Worm (Caenorhabditis elegans) whole organism, L4 larva: ENCODE results near the gene ZK632.12.
A peak's percentile ranks its signal among the peaks of the same experiment; 100 is the strongest.

Source experiments
- D1046.2 ChIP-seq: fragments of 200-800 bp; sonication (Bioruptor generic); IDR thresholded peaks from 2 replicates; pipeline ENCODE4 v1.3.6; 2022; ENCODE audit warnings: missing genetic modification characterization, missing compliant biosample characterization
- F10B5.3 ChIP-seq: sonication (generic microtip); optimal IDR thresholded peaks from 2 replicates; lab custom pipeline; 2016; ENCODE audit warnings: mild to moderate bottlenecking, missing genetic modification characterization, missing compliant biosample characterization
- F26F4.8 ChIP-seq: fragments of 200-800 bp; sonication (Bioruptor generic); conservative IDR thresholded peaks from 2 replicates; pipeline ENCODE4 v1.3.6; 2022; ENCODE audit warnings: missing genetic modification characterization, missing compliant biosample characterization
- Y105C5A.15 ChIP-seq: fragments of 200-800 bp; sonication (Bioruptor generic); IDR thresholded peaks from 2 replicates; pipeline ENCODE4 v1.3.6; 2022; ENCODE audit warnings: missing genetic modification characterization, missing compliant biosample characterization
- Y5F2A.4 ChIP-seq: fragments of 200-800 bp; sonication (Bioruptor generic); optimal IDR thresholded peaks from 2 replicates; lab custom pipeline; 2018; ENCODE audit warnings: mild to moderate bottlenecking, missing genetic modification characterization, missing compliant biosample characterization
- aha-1 ChIP-seq: fragments of 150-350 bp; peaks from one replicate; lab custom pipeline; 2014; ENCODE audit warnings: missing biosample characterization, missing genetic modification characterization
- ama-1 ChIP-seq: fragments of 150-350 bp; optimal IDR thresholded peaks from 2 replicates; lab custom pipeline; 2014; ENCODE audit warnings: inconsistent platforms, mixed read lengths
- ceh-20 ChIP-seq: fragments of 200-800 bp; sonication (Bioruptor generic); IDR thresholded peaks from 2 replicates; pipeline ENCODE4 v1.3.6; 2022; ENCODE audit warnings: missing genetic modification reagents, missing genetic modification characterization, missing compliant biosample characterization
- ceh-32 ChIP-seq: sonication (generic microtip); optimal IDR thresholded peaks from 2 replicates; lab custom pipeline; 2016; ENCODE audit warnings: mild to moderate bottlenecking, missing genetic modification characterization, missing compliant biosample characterization; ENCODE audit not compliant: poor library complexity
- ceh-62 ChIP-seq: sonication (generic microtip); optimal IDR thresholded peaks from 2 replicates; lab custom pipeline; 2017; ENCODE audit warnings: missing biosample characterization, missing genetic modification characterization
- daf-12 ChIP-seq: fragments of 150-350 bp; optimal IDR thresholded peaks from 2 replicates; lab custom pipeline; 2014; ENCODE audit warnings: missing biosample characterization, missing genetic modification reagents, missing genetic modification characterization
- daf-16 ChIP-seq, 3 experiments: sonication (generic microtip); optimal IDR thresholded peaks; 2 replicates each; lab custom pipeline; 2016 to 2017; ENCODE audit warnings: missing genetic modification characterization in 3 of 3, missing genetic modification reagents in 3 of 3, mild to moderate bottlenecking in 2 of 3, missing compliant biosample characterization in 2 of 3, missing biosample characterization in 1 of 3, moderate library complexity in 1 of 3
- daf-19 ChIP-seq: fragments of 200-800 bp; sonication (Bioruptor generic); conservative IDR thresholded peaks from 2 replicates; pipeline ENCODE4 v1.3.6; 2022; ENCODE audit warnings: missing genetic modification characterization, missing compliant biosample characterization
- daf-8 ChIP-seq: fragments of 200-800 bp; sonication (Bioruptor generic); IDR thresholded peaks from 2 replicates; pipeline ENCODE4 v1.3.6; 2022; ENCODE audit warnings: missing genetic modification characterization, missing compliant biosample characterization
- dve-1 ChIP-seq: sonication (generic microtip); optimal IDR thresholded peaks from 2 replicates; lab custom pipeline; 2017; ENCODE audit warnings: antibody characterized with exemption, mild to moderate bottlenecking, missing genetic modification characterization, missing compliant biosample characterization; ENCODE audit not compliant: insufficient read depth
- egl-27 ChIP-seq: sonication (generic microtip); optimal IDR thresholded peaks from 3 replicates; lab custom pipeline; 2017; ENCODE audit warnings: missing biosample characterization, missing genetic modification reagents, missing genetic modification characterization
- fos-1 ChIP-seq: fragments of 150-350 bp; optimal IDR thresholded peaks from 2 replicates; lab custom pipeline; 2014; ENCODE audit warnings: missing biosample characterization, missing genetic modification characterization
- hif-1 ChIP-seq, 2 experiments: sonication (generic microtip); optimal IDR thresholded peaks; 2 replicates each; lab custom pipeline; 2016 to 2017; ENCODE audit warnings: missing compliant biosample characterization in 2 of 2, missing genetic modification characterization in 2 of 2, missing genetic modification reagents in 2 of 2, missing genotype in 2 of 2, mild to moderate bottlenecking in 1 of 2
- hmg-1.1 ChIP-seq: fragments of 200-800 bp; sonication (Bioruptor generic); IDR thresholded peaks from 2 replicates; pipeline ENCODE4 v1.3.6; 2022; ENCODE audit warnings: missing genetic modification reagents, missing genetic modification characterization, missing compliant biosample characterization
- lim-7 ChIP-seq: fragments of 200-800 bp; sonication (Bioruptor generic); IDR thresholded peaks from 2 replicates; pipeline ENCODE4 v1.3.6; 2022; ENCODE audit warnings: missing genetic modification characterization, missing compliant biosample characterization
- lin-38 ChIP-seq: fragments of 200-800 bp; sonication (Bioruptor generic); IDR thresholded peaks from 2 replicates; pipeline ENCODE4 v1.3.6; 2022; ENCODE audit warnings: missing genetic modification reagents, missing genetic modification characterization, missing compliant biosample characterization
- lir-3 ChIP-seq: sonication (generic microtip); optimal IDR thresholded peaks from 2 replicates; lab custom pipeline; 2016; ENCODE audit warnings: mild to moderate bottlenecking, missing genetic modification characterization, missing compliant biosample characterization
- lsy-2 ChIP-seq, 2 experiments: fragments of 150-350 bp in 1 of 2; sonication (generic microtip) in 1 of 2; optimal IDR thresholded peaks; 2 replicates each; lab custom pipeline; 2014 to 2017; ENCODE audit warnings: missing biosample characterization in 2 of 2, missing genetic modification characterization in 2 of 2
- madf-5 ChIP-seq, 2 experiments: fragments of 200-800 bp; sonication (Bioruptor generic); IDR thresholded peaks; 2 replicates each; pipeline ENCODE4 v1.3.6; 2022; ENCODE audit warnings: missing compliant biosample characterization in 2 of 2, missing genetic modification characterization in 2 of 2
- mep-1 ChIP-seq: fragments of 150-350 bp; sonication (generic microtip); optimal IDR thresholded peaks from 3 replicates; lab custom pipeline; 2014; ENCODE audit warnings: missing biosample characterization, missing genetic modification characterization
- mes-2 ChIP-seq: sonication (generic microtip); optimal IDR thresholded peaks from 2 replicates; lab custom pipeline; 2016; ENCODE audit warnings: missing genotype, mild to moderate bottlenecking, missing genetic modification characterization, missing compliant biosample characterization; ENCODE audit not compliant: poor library complexity, severe bottlenecking
- nhr-102 ChIP-seq: sonication (generic microtip); optimal IDR thresholded peaks from 2 replicates; lab custom pipeline; 2016; ENCODE audit warnings: mild to moderate bottlenecking, missing genetic modification characterization, moderate library complexity, missing compliant biosample characterization
- nhr-111 ChIP-seq: fragments of 200-800 bp; sonication (Bioruptor generic); optimal IDR thresholded peaks from 2 replicates; lab custom pipeline; 2018; ENCODE audit warnings: mild to moderate bottlenecking, missing genetic modification characterization, missing compliant biosample characterization
- nhr-25 ChIP-seq: sonication (generic microtip); optimal IDR thresholded peaks from 2 replicates; lab custom pipeline; 2017; ENCODE audit warnings: missing genetic modification characterization, mild to moderate bottlenecking, missing compliant biosample characterization, antibody characterized with exemption, moderate library complexity, borderline replicate concordance; ENCODE audit not compliant: insufficient read depth
- nhr-41 ChIP-seq: fragments of 200-800 bp; sonication (Bioruptor generic); IDR thresholded peaks from 2 replicates; pipeline ENCODE4 v1.3.6; 2022; ENCODE audit warnings: missing genetic modification reagents, missing genetic modification characterization, missing compliant biosample characterization
- nhr-42 ChIP-seq: fragments of 200-800 bp; sonication (Bioruptor generic); IDR thresholded peaks from 2 replicates; pipeline ENCODE4 v1.3.6; 2022; ENCODE audit warnings: missing genetic modification characterization, missing compliant biosample characterization
- nhr-76 ChIP-seq: fragments of 150-350 bp; optimal IDR thresholded peaks from 2 replicates; lab custom pipeline; 2014; ENCODE audit warnings: missing biosample characterization, missing genetic modification characterization
- pha-4 ChIP-seq, 2 experiments: fragments of 150-350 bp in 1 of 2; fragments of 200-800 bp in 1 of 2; sonication (Bioruptor generic) in 1 of 2; IDR thresholded peaks in 1 of 2; optimal IDR thresholded peaks in 1 of 2; 2 replicates each; pipeline versions ENCODE4 v1.3.6 to Lab custom; 2014 to 2022; ENCODE audit warnings: missing genetic modification characterization in 2 of 2, missing genetic modification reagents in 2 of 2, missing biosample characterization in 1 of 2, missing compliant biosample characterization in 1 of 2
- pqm-1 ChIP-seq: sonication (generic microtip); optimal IDR thresholded peaks from 2 replicates; lab custom pipeline; 2017; ENCODE audit warnings: missing biosample characterization, missing genetic modification characterization
- saeg-2 ChIP-seq: fragments of 200-800 bp; sonication (Bioruptor generic); IDR thresholded peaks from 2 replicates; pipeline ENCODE4 v1.3.6; 2022; ENCODE audit warnings: missing genetic modification reagents, missing genetic modification characterization, missing compliant biosample characterization
- skn-1 ChIP-seq: fragments of 150-350 bp; optimal IDR thresholded peaks from 2 replicates; lab custom pipeline; 2014; ENCODE audit warnings: missing biosample characterization, missing genetic modification characterization
- spr-1 ChIP-seq: sonication (generic microtip); optimal IDR thresholded peaks from 2 replicates; lab custom pipeline; 2016; ENCODE audit warnings: mild to moderate bottlenecking, missing genetic modification characterization, missing compliant biosample characterization
- spr-3 ChIP-seq: fragments of 200-800 bp; sonication (Bioruptor generic); optimal IDR thresholded peaks from 2 replicates; lab custom pipeline; 2018; ENCODE audit warnings: mild to moderate bottlenecking, missing genetic modification characterization, missing compliant biosample characterization
- unc-130 ChIP-seq: sonication (generic microtip); optimal IDR thresholded peaks from 2 replicates; lab custom pipeline; 2016; ENCODE audit warnings: missing genetic modification reagents, missing genetic modification characterization, missing compliant biosample characterization
- vab-7 ChIP-seq: fragments of 200-800 bp; sonication (Bioruptor generic); IDR thresholded peaks from 2 replicates; pipeline ENCODE4 v1.3.6; 2022; ENCODE audit warnings: missing genetic modification reagents, missing genetic modification characterization, missing compliant biosample characterization
- zfp-2 ChIP-seq: sonication (generic microtip); optimal IDR thresholded peaks from 2 replicates; lab custom pipeline; 2016; ENCODE audit warnings: mild to moderate bottlenecking, missing genetic modification characterization, missing compliant biosample characterization
- zfp-3 ChIP-seq: fragments of 200-800 bp; sonication (Bioruptor generic); conservative IDR thresholded peaks from 2 replicates; pipeline ENCODE4 v1.3.6; 2022; ENCODE audit warnings: missing genetic modification reagents, missing genetic modification characterization, missing compliant biosample characterization

The ZK632.12 gene

ce11 chrIII:9782011-9782436, 48.6 kb upstream of the ZK632.12 start, which contains the start of gene vha-2 (continued):
- TF ChIP-seq ceh-62 (tag; lab: Kevin White, UChicago) (no peak), saeg-2 (GFP tag; lab: Robert Waterston, UW) (no peak), lim-7 (no peak), nhr-76 (tag; lab: Kevin White, UChicago) (no peak), fos-1 (tag; lab: Kevin White, UChicago) (no peak), madf-5 (GFP tag; IDR thresholded peaks at IDR 0.05; lab: Robert Waterston, UW) (0 out of 4 replicates have a peak, but pooled peaks of 1 of the 2 experiments have one; percentile 34), hmg-1.1 (GFP tag; lab: Robert Waterston, UW) (no peak)

- TF ChIP-seq D1046.2 (GFP tag; lab: Robert Waterston, UW) (0 out of 2 replicates have a peak, but pooled peaks have one; percentile 11), ceh-32 (tag; lab: Kevin White, UChicago) (no peak), daf-19 (GFP tag; lab: Robert Waterston, UW) (0 out of 2 replicates have a peak, but pooled peaks have one; percentile 10), hif-1 (tag; optimal IDR thresholded peaks at IDR 0.05; lab: Kevin White, UChicago) (no peak), zfp-2 (no peak), F26F4.8 (GFP tag; lab: Robert Waterston, UW) (no peak), F10B5.3 (tag; lab: Kevin White, UChicago) (no peak), Y5F2A.4 (peak; percentile 33), ceh-62 (tag; lab: Kevin White, UChicago) (no peak), vab-7 (GFP tag; lab: Robert Waterston, UW) (no peak), ceh-20 (GFP tag; lab: Robert Waterston, UW) (no peak), dve-1 (no peak), lim-7 (no peak), unc-130 (GFP tag; lab: Kevin White, UChicago) (no peak), mes-2 (tag; lab: Kevin White, UChicago) (peak; percentile 22), daf-8 (GFP tag; lab: Robert Waterston, UW) (0 out of 2 replicates have a peak, but pooled peaks have one; percentile 8), aha-1 (tag; lab: Kevin White, UChicago) (peak; percentile 92), spr-1 (tag; lab: Kevin White, UChicago) (no peak), lir-3 (tag; lab: Kevin White, UChicago) (no peak), mep-1 (tag; lab: Kevin White, UChicago) (no peak), lin-38 (no peak), pha-4 (GFP tag; IDR thresholded peaks at IDR 0.05; lab: Robert Waterston, UW) (no peak), pha-4 (tag; optimal IDR thresholded peaks at IDR 0.05; lab: Kevin White, UChicago) (no peak), daf-12 (tag; lab: Kevin White, UChicago) (no peak), nhr-111 (GFP tag; lab: Kevin White, UChicago) (no peak), skn-1 (tag; lab: Kevin White, UChicago) (no peak), egl-27 (tag; lab: Kevin White, UChicago) (no peak), pqm-1 (tag; lab: Kevin White, UChicago) (no peak)
Observed at ce11 chrIII:9782483-9783081, 48.0 kb upstream of the ZK632.12 start, which contains the start of gene R10E11.6. R10E11.6 (plus strand) TSS chrIII:9783006.

DNA sequence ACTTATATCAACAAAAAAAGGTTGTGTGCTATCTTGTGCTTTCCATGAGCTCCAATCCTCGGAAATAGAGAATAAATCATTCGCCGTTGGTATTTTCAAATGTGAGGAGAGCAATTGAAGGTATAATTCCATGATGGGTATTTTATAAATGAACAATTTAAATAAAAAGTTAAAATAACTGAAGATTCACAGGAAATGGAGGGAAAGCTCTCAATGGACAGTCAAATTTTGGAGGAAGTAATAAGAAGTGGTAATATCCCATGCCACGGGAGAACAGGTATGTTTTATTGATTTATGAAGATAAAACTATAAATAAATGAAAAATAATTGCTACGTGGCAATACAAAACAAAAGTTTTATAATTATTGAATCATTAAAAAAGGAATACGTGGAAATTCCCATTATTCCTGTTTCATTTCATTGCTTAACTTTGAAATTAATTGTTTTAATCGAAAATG, 47.4 kb upstream of the ZK632.12 start:
- TF ChIP-seq mep-1 (tag; lab: Kevin White, UChicago) (peak; percentile 65), spr-3 (GFP tag; lab: Kevin White, UChicago) (peak; percentile 40), dve-1 (peak; percentile 78), F10B5.3 (tag; lab: Kevin White, UChicago) (no peak), spr-1 (tag; lab: Kevin White, UChicago) (peak; percentile 26), nhr-102 (peak; percentile 73), nhr-41 (no peak), ama-1 (lab: Kevin White, UChicago) (peak; percentile 68), unc-130 (GFP tag; lab: Kevin White, UChicago) (no peak), nhr-42 (GFP tag; lab: Robert Waterston, UW) (no peak), Y105C5A.15 (GFP tag; lab: Robert Waterston, UW) (0 out of 2 replicates have a peak, but pooled peaks have one; percentile 7), nhr-111 (GFP tag; lab: Kevin White, UChicago) (peak; percentile 51), daf-16 (GFP tag; optimal IDR thresholded peaks at IDR 0.05; lab: Kevin White, UChicago) (peak in 1 of 2 experiments; percentile 62), daf-16 (tag; optimal IDR thresholded peaks at IDR 0.05; lab: Kevin White, UChicago) (peak; percentile 61), hmg-1.1 (GFP tag; lab: Robert Waterston, UW) (peak; percentile 36; the same call in 1 of the 2 replicates), lsy-2 (tag; optimal IDR thresholded peaks at IDR 0.05; lab: Kevin White, UChicago) (peak in 1 of 2 experiments; percentile 50), zfp-2 (no peak), pha-4 (GFP tag; IDR thresholded peaks at IDR 0.05; lab: Robert Waterston, UW) (0 out of 2 replicates have a peak, but pooled peaks have one; percentile 4), pha-4 (tag; optimal IDR thresholded peaks at IDR 0.05; lab: Kevin White, UChicago) (no peak), aha-1 (tag; lab: Kevin White, UChicago) (peak; percentile 26), fos-1 (tag; lab: Kevin White, UChicago) (peak; percentile 51), zfp-3 (GFP tag; lab: Robert Waterston, UW) (peak; percentile 83), lin-38 (peak; percentile 62), nhr-25 (tag; lab: Kevin White, UChicago) (peak; percentile 11)
